Fruit fly (Drosophila melanogaster) whole organism, embryonic: Measurements from ENCODE around the gene CG13026.

Experiments
- Antp ChIP-seq: fragments of 200-800 bp; sonication (Bioruptor generic); optimal IDR thresholded peaks from 3 replicates; lab custom pipeline; 2016; ENCODE audit warnings: missing biosample characterization, missing genetic modification characterization
- Atf6 ChIP-seq: fragments of 200-800 bp; sonication (Bioruptor generic); IDR thresholded peaks from 2 replicates; pipeline ENCODE4 v1.3.6; 2022; ENCODE audit warnings: missing biosample characterization, missing genetic modification characterization
- Awh ChIP-seq: fragments of 200-800 bp; sonication (Bioruptor generic); IDR thresholded peaks from 2 replicates; pipeline ENCODE4, ENCODE4 v1.3.6; 2022; ENCODE audit warnings: missing biosample characterization, missing genetic modification characterization
- BEAF-32 ChIP-seq: fragments of 200-800 bp; sonication (Bioruptor generic); optimal IDR thresholded peaks from 3 replicates; lab custom pipeline; 2017; ENCODE audit warnings: missing biosample characterization, missing genetic modification characterization, mild to moderate bottlenecking, moderate library complexity, missing genetic modification reagents
- CG10209 ChIP-seq: fragments of 200-800 bp; sonication (Bioruptor generic); optimal IDR thresholded peaks from 3 replicates; lab custom pipeline; 2017; ENCODE audit warnings: missing biosample characterization, mild to moderate bottlenecking, missing genetic modification characterization, missing genetic modification reagents
- CG11398 ChIP-seq: fragments of 200-800 bp; sonication (Bioruptor generic); optimal IDR thresholded peaks from 2 replicates; lab custom pipeline; 2016; ENCODE audit warnings: missing biosample characterization, missing genetic modification characterization
- CG12391 ChIP-seq: fragments of 200-800 bp; sonication (Bioruptor generic); optimal IDR thresholded peaks from 3 replicates; lab custom pipeline; 2018; ENCODE audit warnings: missing biosample characterization, mild to moderate bottlenecking, missing genetic modification characterization, moderate library complexity
- CG12942 ChIP-seq: fragments of 200-800 bp; sonication (Bioruptor generic); optimal IDR thresholded peaks from 3 replicates; lab custom pipeline; 2016; ENCODE audit warnings: missing biosample characterization, missing genetic modification characterization
- CG15073 ChIP-seq: fragments of 200-800 bp; sonication (Bioruptor generic); optimal IDR thresholded peaks from 2 replicates; lab custom pipeline; 2016; ENCODE audit warnings: missing biosample characterization, missing genetic modification characterization
- CG1603 ChIP-seq: fragments of 200-800 bp; sonication (Bioruptor generic); optimal IDR thresholded peaks from 2 replicates; lab custom pipeline; 2019; ENCODE audit warnings: missing biosample characterization, mild to moderate bottlenecking, missing genetic modification characterization, moderate library complexity
- CG16779 ChIP-seq: fragments of 200-800 bp; sonication (Bioruptor generic); IDR thresholded peaks from 2 replicates; pipeline ENCODE4 v1.3.6; 2022; ENCODE audit warnings: missing biosample characterization, missing genetic modification characterization
- CG17328 ChIP-seq: fragments of 200-800 bp; sonication (Bioruptor generic); IDR thresholded peaks from 2 replicates; pipeline ENCODE4 v1.3.6; 2022; ENCODE audit warnings: missing biosample characterization, missing genetic modification characterization
- CG1792 ChIP-seq: fragments of 200-800 bp; sonication (Bioruptor generic); optimal IDR thresholded peaks from 2 replicates; lab custom pipeline; 2016; ENCODE audit warnings: missing biosample characterization, missing genetic modification characterization
- CG18476 ChIP-seq: fragments of 200-800 bp; sonication (Bioruptor generic); optimal IDR thresholded peaks from 2 replicates; lab custom pipeline; 2016; ENCODE audit warnings: missing biosample characterization, mild to moderate bottlenecking, missing genetic modification characterization
- CG2199 ChIP-seq: fragments of 200-800 bp; sonication (Bioruptor generic); IDR thresholded peaks from 3 replicates; pipeline ENCODE4 v1.3.6; 2022; ENCODE audit warnings: missing biosample characterization, missing genetic modification characterization
- CG3726 ChIP-seq: fragments of 200-800 bp; sonication (Bioruptor generic); IDR thresholded peaks from 3 replicates; pipeline ENCODE4, ENCODE4 v1.3.6; 2022; ENCODE audit warnings: missing biosample characterization, missing genetic modification characterization
- CG6175 ChIP-seq: fragments of 200-800 bp; sonication (Bioruptor generic); IDR thresholded peaks from 3 replicates; pipeline ENCODE4 v1.3.6; 2022; ENCODE audit warnings: missing biosample characterization, missing genetic modification characterization
- CG6683 ChIP-seq: fragments of 200-800 bp; sonication (Bioruptor generic); optimal IDR thresholded peaks from 2 replicates; lab custom pipeline; 2017; ENCODE audit warnings: missing biosample characterization, mild to moderate bottlenecking, missing genetic modification characterization, missing genetic modification reagents
- CG8359 ChIP-seq: fragments of 200-800 bp; sonication (Bioruptor generic); optimal IDR thresholded peaks from 2 replicates; lab custom pipeline; 2017; ENCODE audit warnings: missing biosample characterization, mild to moderate bottlenecking, missing genetic modification characterization, borderline replicate concordance
- CG9817 ChIP-seq: fragments of 200-800 bp; sonication (Bioruptor generic); optimal IDR thresholded peaks from 2 replicates; lab custom pipeline; 2018; ENCODE audit warnings: missing biosample characterization, mild to moderate bottlenecking, missing genetic modification characterization, moderate library complexity
- D ChIP-seq, 2 experiments: fragments of 200-800 bp in 1 of 2; fragments of >200 bp in 1 of 2; sonication (Bioruptor generic) in 1 of 2; optimal IDR thresholded peaks; 2 replicates in 1 of 2; 3 replicates in 1 of 2; lab custom pipeline; 2017; ENCODE audit warnings: mild to moderate bottlenecking in 1 of 2, missing biosample characterization in 1 of 2, missing genetic modification characterization in 1 of 2, missing genetic modification reagents in 1 of 2
- Fer2 ChIP-seq: fragments of 200-800 bp; sonication (Bioruptor generic); optimal IDR thresholded peaks from 2 replicates; lab custom pipeline; 2018; ENCODE audit warnings: missing biosample characterization, mild to moderate bottlenecking, missing genetic modification characterization, moderate library complexity
- Fer3 ChIP-seq: fragments of 200-800 bp; sonication (Bioruptor generic); optimal IDR thresholded peaks from 2 replicates; lab custom pipeline; 2018; ENCODE audit warnings: missing biosample characterization, mild to moderate bottlenecking, missing genetic modification characterization, moderate library complexity
- GATAe ChIP-seq: fragments of 200-800 bp; sonication (Bioruptor generic); conservative IDR thresholded peaks from 2 replicates; pipeline ENCODE4 v1.3.6; 2022; ENCODE audit warnings: missing biosample characterization, missing genetic modification characterization
- Opbp ChIP-seq: fragments of 200-800 bp; sonication (Bioruptor generic); IDR thresholded peaks from 3 replicates; pipeline ENCODE4 v1.3.6; 2022; ENCODE audit warnings: missing biosample characterization, missing genetic modification characterization; ENCODE audit not compliant: partially characterized antibody
- Scr ChIP-seq: fragments of 200-800 bp; sonication (Bioruptor generic); IDR thresholded peaks from 2 replicates; pipeline ENCODE4 v1.3.6; 2022; ENCODE audit warnings: missing biosample characterization, missing genetic modification characterization; ENCODE audit not compliant: partially characterized antibody
- ac ChIP-seq: fragments of 200-800 bp; sonication (Bioruptor generic); optimal IDR thresholded peaks from 3 replicates; lab custom pipeline; 2017; ENCODE audit warnings: missing biosample characterization, mild to moderate bottlenecking, missing genetic modification characterization
- bsh ChIP-seq, 2 experiments: fragments of 200-800 bp; sonication (Bioruptor generic); optimal IDR thresholded peaks; 2 replicates each; lab custom pipeline; 2017 to 2018; ENCODE audit warnings: mild to moderate bottlenecking in 2 of 2, missing biosample characterization in 2 of 2, missing genetic modification characterization in 2 of 2, moderate library complexity in 1 of 2
- dm ChIP-seq: fragments of 200-800 bp; sonication (Bioruptor generic); optimal IDR thresholded peaks from 3 replicates; lab custom pipeline; 2016; ENCODE audit warnings: missing biosample characterization, missing genetic modification characterization
- eyg ChIP-seq: fragments of 200-800 bp; sonication (Bioruptor generic); optimal IDR thresholded peaks from 3 replicates; lab custom pipeline; 2016; ENCODE audit warnings: missing biosample characterization, missing genetic modification characterization
- fd96Cb ChIP-seq: fragments of 200-800 bp; sonication (Bioruptor generic); optimal IDR thresholded peaks from 2 replicates; lab custom pipeline; 2018; ENCODE audit warnings: missing biosample characterization, mild to moderate bottlenecking, missing genetic modification characterization, moderate library complexity
- ftz-f1 ChIP-seq: fragments of 200-800 bp; sonication (Bioruptor generic); optimal IDR thresholded peaks from 2 replicates; lab custom pipeline; 2016; ENCODE audit warnings: missing biosample characterization, missing genetic modification characterization
- lmd ChIP-seq: fragments of 200-800 bp; sonication (Bioruptor generic); IDR thresholded peaks from 2 replicates; pipeline ENCODE4 v1.3.6; 2022; ENCODE audit warnings: missing biosample characterization, missing genetic modification characterization
- nau ChIP-seq: fragments of 200-800 bp; sonication (Bioruptor generic); optimal IDR thresholded peaks from 3 replicates; lab custom pipeline; 2017; ENCODE audit warnings: missing biosample characterization, mild to moderate bottlenecking, missing genetic modification characterization, missing genetic modification reagents
- nerfin-1 ChIP-seq: fragments of 200-800 bp; sonication (Bioruptor generic); optimal IDR thresholded peaks from 3 replicates; lab custom pipeline; 2019; ENCODE audit warnings: missing biosample characterization, mild to moderate bottlenecking, missing genetic modification characterization, moderate library complexity
- otp ChIP-seq: fragments of 200-800 bp; sonication (Bioruptor generic); IDR thresholded peaks from 3 replicates; pipeline ENCODE4, ENCODE4 v1.3.6; 2022; ENCODE audit warnings: missing biosample characterization, missing genetic modification characterization
- phol ChIP-seq: fragments of 200-800 bp; sonication (Bioruptor generic); optimal IDR thresholded peaks from 3 replicates; lab custom pipeline; 2018; ENCODE audit warnings: missing biosample characterization, mild to moderate bottlenecking, missing genetic modification characterization, moderate library complexity
- prd ChIP-seq, 3 experiments: fragments of >200 bp in 2 of 3; fragments of 200-800 bp in 1 of 3; sonication (Bioruptor generic) in 1 of 3; optimal IDR thresholded peaks in 2 of 3; IDR thresholded peaks in 1 of 3; 2 replicates in 2 of 3; 3 replicates in 1 of 3; pipeline versions ENCODE4 v1.3.6 to Lab custom; 2017 to 2022; ENCODE audit warnings: missing biosample characterization in 1 of 3, missing genetic modification characterization in 1 of 3
- seq ChIP-seq: fragments of 200-800 bp; sonication (Bioruptor generic); IDR thresholded peaks from 2 replicates; pipeline ENCODE4 v1.3.6; 2022; ENCODE audit warnings: missing biosample characterization, missing genetic modification characterization
- stc ChIP-seq: fragments of 200-800 bp; sonication (Bioruptor generic); IDR thresholded peaks from 2 replicates; pipeline ENCODE4 v1.3.6; 2022; ENCODE audit warnings: missing biosample characterization, missing genetic modification characterization
- stwl ChIP-seq: fragments of 200-800 bp; sonication (Bioruptor generic); optimal IDR thresholded peaks from 3 replicates; lab custom pipeline; 2018; ENCODE audit warnings: missing biosample characterization, mild to moderate bottlenecking, missing genetic modification characterization, moderate library complexity
- tll ChIP-seq, 2 experiments: fragments of 200-800 bp in 1 of 2; fragments of >200 bp in 1 of 2; sonication (Bioruptor generic) in 1 of 2; optimal IDR thresholded peaks; 2 replicates each; lab custom pipeline; 2017 to 2019; ENCODE audit warnings: missing biosample characterization in 2 of 2, missing genetic modification characterization in 2 of 2, mild to moderate bottlenecking in 1 of 2, moderate library complexity in 1 of 2
- unpg ChIP-seq: fragments of 200-800 bp; sonication (Bioruptor generic); optimal IDR thresholded peaks from 3 replicates; lab custom pipeline; 2018; ENCODE audit warnings: missing biosample characterization, mild to moderate bottlenecking, missing genetic modification characterization, moderate library complexity
- zen ChIP-seq: fragments of 200-800 bp; sonication (Bioruptor generic); optimal IDR thresholded peaks from 3 replicates; lab custom pipeline; 2018; ENCODE audit warnings: missing biosample characterization, mild to moderate bottlenecking, missing genetic modification characterization, moderate library complexity
- zfh2 ChIP-seq: fragments of 200-800 bp; sonication (Bioruptor generic); optimal IDR thresholded peaks from 2 replicates; lab custom pipeline; 2016; ENCODE audit warnings: missing biosample characterization, missing genetic modification characterization

CG13026 gene

DNA sequence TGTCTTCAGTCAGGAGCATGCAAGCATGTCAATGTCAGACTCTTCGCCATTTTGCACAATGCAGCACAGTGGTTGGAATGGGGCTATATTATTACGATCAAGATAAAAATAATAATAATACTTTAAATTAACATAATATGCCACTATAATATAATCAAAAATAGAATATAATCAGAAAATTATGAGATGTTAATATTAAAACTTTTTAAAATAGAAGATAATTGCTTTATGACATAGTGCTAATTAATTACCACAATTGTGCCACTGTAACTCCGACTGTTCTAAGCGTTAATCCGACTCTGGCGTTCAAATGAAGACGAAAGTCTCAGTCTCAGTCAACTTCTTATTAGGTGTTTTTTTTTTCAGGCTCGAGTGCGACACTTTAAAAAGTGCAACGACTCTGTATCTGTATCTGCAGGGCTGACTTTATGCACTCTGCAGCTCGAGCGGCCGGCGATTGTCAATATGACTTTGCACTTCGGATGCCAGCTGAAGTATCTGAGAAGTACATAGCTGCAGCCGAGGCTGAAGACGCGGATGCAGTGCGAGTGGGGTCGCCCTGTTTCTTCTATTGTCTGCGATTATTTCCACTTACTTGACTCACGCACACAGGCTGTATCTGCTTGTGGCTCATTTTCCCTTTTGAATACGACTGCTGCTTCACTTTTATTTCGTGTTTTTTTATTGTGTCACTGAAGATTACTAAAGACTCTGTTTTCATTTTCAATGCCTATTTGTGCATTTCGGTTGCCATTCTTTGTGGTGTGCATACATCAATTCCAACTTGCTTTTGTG, 36.4 kb upstream of the CG13026 start (continued):
- no peak for TF ChIP-seq unpg (GFP tag; lab: Kevin White, UChicago)
- TF ChIP-seq CG11398 (GFP tag; lab: Kevin White, UChicago): no peak
- TF ChIP-seq phol (tag; lab: Kevin White, UChicago): peak; percentile 4
- no peak for TF ChIP-seq prd (optimal IDR thresholded peaks at IDR 0.05; lab: Kevin White, UChicago)
- 0 out of 3 replicates have a peak, but pooled peaks have one; percentile 9 for TF ChIP-seq prd (GFP tag; IDR thresholded peaks at IDR 0.05; lab: Robert Waterston, UW)
- TF ChIP-seq CG2199 (GFP tag; lab: Robert Waterston, UW): peak; percentile 84; the same call in 1 of the 3 replicates

DNA sequence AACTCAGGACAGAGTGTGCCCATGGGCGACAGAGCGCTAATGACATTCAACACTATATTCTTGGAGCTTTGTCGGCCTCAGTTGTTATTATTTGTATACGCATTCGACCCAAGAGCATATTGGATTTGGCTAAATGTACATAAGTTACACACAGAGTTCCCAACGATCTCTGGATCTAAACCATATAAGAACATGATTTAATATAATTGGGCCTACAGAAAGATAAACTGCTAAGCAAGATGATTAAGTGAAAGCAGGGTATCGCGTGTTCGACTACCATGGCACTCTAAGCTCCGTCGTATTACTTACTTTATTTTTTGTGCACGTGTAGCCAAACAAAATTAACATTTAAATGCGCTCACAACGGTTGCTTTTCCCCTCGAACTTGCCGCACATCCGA, 34.3 kb upstream of the CG13026 start:
- TF ChIP-seq Atf6 (GFP tag; lab: Robert Waterston, UW) (no peak), zfh2 (no peak), bsh (GFP tag; optimal IDR thresholded peaks at IDR 0.05; lab: Kevin White, UChicago) (peak in 1 of 2 experiments; percentile 81), Fer3 (tag; lab: Kevin White, UChicago) (peak; percentile 5), Fer2 (tag; lab: Kevin White, UChicago) (no peak), nerfin-1 (tag; lab: Kevin White, UChicago) (peak; percentile 1), lmd (GFP tag; lab: Robert Waterston, UW) (peak; percentile 48; the same call in 1 of the 2 replicates), Antp (GFP tag; lab: Kevin White, UChicago) (peak; percentile 25), stwl (tag; lab: Kevin White, UChicago) (no peak), D (optimal IDR thresholded peaks at IDR 0.05; lab: Kevin White, UChicago) (no peak), D (GFP tag; optimal IDR thresholded peaks at IDR 0.05; lab: Kevin White, UChicago) (peak; percentile 42), CG3726 (GFP tag; lab: Robert Waterston, UW) (no peak), seq (no peak), dm (peak; percentile 10), tll (GFP tag; optimal IDR thresholded peaks at IDR 0.05; lab: Kevin White, UChicago) (no peak), GATAe (GFP tag; lab: Robert Waterston, UW) (no peak), CG9817 (tag; lab: Kevin White, UChicago) (no peak), nau (GFP tag; lab: Kevin White, UChicago) (no peak), Awh (GFP tag; lab: Robert Waterston, UW) (no peak), ac (GFP tag; lab: Kevin White, UChicago) (no peak), CG15073 (GFP tag; lab: Kevin White, UChicago) (no peak), ftz-f1 (GFP tag; lab: Kevin White, UChicago) (no peak), CG16779 (GFP tag; lab: Robert Waterston, UW) (no peak), CG6683 (GFP tag; lab: Kevin White, UChicago) (no peak), stc (GFP tag; lab: Robert Waterston, UW) (no peak), CG10209 (GFP tag; lab: Kevin White, UChicago) (peak; percentile 20), CG6175 (GFP tag; lab: Robert Waterston, UW) (no peak), fd96Cb (tag; lab: Kevin White, UChicago) (peak; percentile 44), CG17328 (GFP tag; lab: Robert Waterston, UW) (no peak), Opbp (GFP tag; lab: Robert Waterston, UW) (no peak), CG8359 (GFP tag; lab: Kevin White, UChicago) (no peak), CG18476 (no peak), zen (tag; lab: Kevin White, UChicago) (no peak), CG12942 (GFP tag; lab: Kevin White, UChicago) (peak; percentile 7), BEAF-32 (GFP tag; lab: Kevin White, UChicago) (no peak), Scr (GFP tag; lab: Robert Waterston, UW) (no peak), eyg (GFP tag; lab: Kevin White, UChicago) (no peak), otp (no peak), CG12391 (tag; lab: Kevin White, UChicago) (peak; percentile 47), CG1792 (no peak), CG1603 (tag; lab: Kevin White, UChicago) (peak; percentile 69)
